Worm (Caenorhabditis elegans) whole organism, L2 larva: ENCODE measurements around the gene K10D2.8.

Source experiments
- lsy-2 ChIP-seq, 2 experiments: fragments of 150-350 bp in 1 of 2; sonication (generic microtip) in 1 of 2; optimal IDR thresholded peaks; 2 replicates each; lab custom pipeline; 2014 to 2017; ENCODE audit warnings: missing biosample characterization in 2 of 2, missing genetic modification characterization in 2 of 2
- unc-39 ChIP-seq: fragments of 150-350 bp; optimal IDR thresholded peaks from 2 replicates; lab custom pipeline; 2014; ENCODE audit warnings: missing biosample characterization, missing genetic modification characterization

DNA sequence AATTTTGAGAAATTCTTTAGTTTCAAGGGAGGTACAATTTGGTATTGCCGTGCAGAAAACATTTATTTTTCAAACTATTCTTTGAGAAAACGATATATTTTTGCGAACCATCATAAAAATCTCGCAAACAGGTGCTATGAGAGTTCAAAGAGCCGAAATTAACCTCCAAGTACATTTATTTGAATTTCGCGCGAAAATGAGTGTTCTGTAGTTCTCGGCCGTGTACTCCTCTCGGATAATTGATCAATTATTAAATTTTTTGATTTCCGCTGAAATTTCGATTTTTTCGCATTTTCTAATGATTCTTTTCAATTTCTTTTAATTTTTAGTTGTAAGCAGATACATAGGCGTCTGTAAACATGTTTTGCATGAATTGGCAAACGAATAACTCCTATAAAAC lies 1.7 kb downstream of the K10D2.8 start:
- TF ChIP-seq lsy-2 (tag; optimal IDR thresholded peaks at IDR 0.05; lab: Kevin White, UChicago) (peak; percentile 3 to 43), unc-39 (tag; lab: Kevin White, UChicago) (no peak)
